Fruit fly (Drosophila melanogaster) whole organism, adult: ENCODE data around the gene obst-H.

Experiments
- CG11617 ChIP-seq: fragments of 200-800 bp; sonication (Bioruptor generic); optimal IDR thresholded peaks from 2 replicates; lab custom pipeline; 2017; ENCODE audit warnings: mild to moderate bottlenecking, missing biosample characterization, missing genetic modification reagents, missing genetic modification characterization
- CG12768 ChIP-seq: fragments of 200-800 bp; sonication (Bioruptor generic); optimal IDR thresholded peaks from 2 replicates; lab custom pipeline; 2017; ENCODE audit warnings: missing biosample characterization, missing genetic modification characterization, mild to moderate bottlenecking, moderate library complexity, missing genetic modification reagents
- CG14711 ChIP-seq: fragments of 200-800 bp; sonication (Bioruptor generic); optimal IDR thresholded peaks from 2 replicates; lab custom pipeline; 2018; ENCODE audit warnings: missing biosample characterization, mild to moderate bottlenecking, missing genetic modification characterization, moderate library complexity
- CG1620 ChIP-seq: fragments of 200-800 bp; sonication (Bioruptor generic); optimal IDR thresholded peaks from 2 replicates; lab custom pipeline; 2016; ENCODE audit warnings: missing biosample characterization, missing genetic modification characterization
- CG33017 ChIP-seq: fragments of 200-800 bp; sonication (Bioruptor generic); optimal IDR thresholded peaks from 2 replicates; lab custom pipeline; 2018; ENCODE audit warnings: missing biosample characterization, mild to moderate bottlenecking, missing genetic modification characterization, moderate library complexity
- CG5204 ChIP-seq: fragments of 200-800 bp; sonication (Bioruptor generic); optimal IDR thresholded peaks from 2 replicates; lab custom pipeline; 2016; ENCODE audit warnings: missing biosample characterization, missing genetic modification characterization
- CG7045 ChIP-seq: fragments of 200-800 bp; sonication (Bioruptor generic); optimal IDR thresholded peaks from 2 replicates; lab custom pipeline; 2017; ENCODE audit warnings: missing biosample characterization, mild to moderate bottlenecking, missing genetic modification characterization
- CG7101 ChIP-seq: fragments of 200-800 bp; sonication (Bioruptor generic); optimal IDR thresholded peaks from 2 replicates; lab custom pipeline; 2018; ENCODE audit warnings: missing biosample characterization, mild to moderate bottlenecking, missing genetic modification characterization, moderate library complexity
- Clk ChIP-seq: fragments of 200-800 bp; sonication (Bioruptor generic); optimal IDR thresholded peaks from 2 replicates; lab custom pipeline; 2017; ENCODE audit warnings: missing biosample characterization, missing genetic modification characterization
- Crg-1 ChIP-seq: fragments of 200-800 bp; sonication (Bioruptor generic); optimal IDR thresholded peaks from 2 replicates; lab custom pipeline; 2016; ENCODE audit warnings: missing biosample characterization, missing genetic modification characterization
- Hr96 ChIP-seq: fragments of 200-800 bp; sonication (Bioruptor generic); optimal IDR thresholded peaks from 2 replicates; lab custom pipeline; 2016; ENCODE audit warnings: missing biosample characterization, missing genetic modification characterization
- Mnt ChIP-seq: fragments of 200-800 bp; sonication (Bioruptor generic); optimal IDR thresholded peaks from 2 replicates; lab custom pipeline; 2016; ENCODE audit warnings: missing biosample characterization, mild to moderate bottlenecking, missing genetic modification characterization
- bab1 ChIP-seq: fragments of 200-800 bp; sonication (Bioruptor generic); optimal IDR thresholded peaks from 3 replicates; lab custom pipeline; 2019; ENCODE audit warnings: missing biosample characterization, mild to moderate bottlenecking, missing genetic modification characterization, moderate library complexity
- cic ChIP-seq: fragments of 200-800 bp; sonication (Bioruptor generic); optimal IDR thresholded peaks from 2 replicates; lab custom pipeline; 2017; ENCODE audit warnings: missing biosample characterization, mild to moderate bottlenecking, missing genetic modification characterization, moderate library complexity
- cnc ChIP-seq, 2 experiments: fragments of >200 bp; optimal IDR thresholded peaks; 2 replicates each; lab custom pipeline; 2017
- kay ChIP-seq: fragments of 200-800 bp; sonication (Bioruptor generic); peaks from one replicate; lab custom pipeline; 2016; ENCODE audit warnings: missing biosample characterization, missing genetic modification characterization, borderline replicate concordance
- ovo ChIP-seq: fragments of 200-800 bp; sonication (Bioruptor generic); optimal IDR thresholded peaks from 2 replicates; lab custom pipeline; 2016; ENCODE audit warnings: missing biosample characterization, missing genetic modification characterization
- pad ChIP-seq: fragments of 200-800 bp; sonication (Bioruptor generic); optimal IDR thresholded peaks from 3 replicates; lab custom pipeline; 2017; ENCODE audit warnings: missing biosample characterization, missing genetic modification characterization, mild to moderate bottlenecking, moderate library complexity, missing genetic modification reagents
- tj ChIP-seq: fragments of 200-800 bp; sonication (Bioruptor generic); optimal IDR thresholded peaks from 3 replicates; lab custom pipeline; 2017; ENCODE audit warnings: missing biosample characterization, mild to moderate bottlenecking, missing genetic modification characterization, moderate library complexity
- toe ChIP-seq: fragments of 200-800 bp; sonication (Bioruptor generic); optimal IDR thresholded peaks from 2 replicates; lab custom pipeline; 2016; ENCODE audit warnings: missing biosample characterization, missing genetic modification characterization

Gene obst-H

dm6 chr3L:15529143-15529542, at the start of gene obst-H:
Gene obst-H, minus strand, starts transcription at chr3L:15529243.
- no peak for TF ChIP-seq tj (GFP tag; lab: Kevin White, UChicago)
- no peak for TF ChIP-seq cic (GFP tag; lab: Kevin White, UChicago)
- no peak for TF ChIP-seq CG12768 (GFP tag; lab: Kevin White, UChicago)
- no peak for TF ChIP-seq pad (GFP tag; lab: Kevin White, UChicago)
- TF ChIP-seq CG7045 (GFP tag; lab: Kevin White, UChicago) = no peak

dm6 chr3L:15576357-15576756, 47.3 kb upstream of the obst-H start, which contains the start of gene Ufsp2:
Gene Ufsp2, plus strand, starts transcription at chr3L:15576570.
- no peak for TF ChIP-seq Hr96 (GFP tag; lab: Kevin White, UChicago)
- TF ChIP-seq Mnt (GFP tag; lab: Kevin White, UChicago) = no peak
- no peak for TF ChIP-seq CG7045 (GFP tag; lab: Kevin White, UChicago)
- no peak for TF ChIP-seq CG14711 (tag; lab: Kevin White, UChicago)

dm6 chr3L:15570571-15570970, 41.5 kb upstream of the obst-H start:
- TF ChIP-seq CG7045 (GFP tag; lab: Kevin White, UChicago) = no peak
- TF ChIP-seq cic (GFP tag; lab: Kevin White, UChicago) = no peak
- no peak for TF ChIP-seq pad (GFP tag; lab: Kevin White, UChicago)
- TF ChIP-seq cnc (optimal IDR thresholded peaks at IDR 0.05; lab: Kevin White, UChicago) = no peak
- TF ChIP-seq kay (GFP tag; lab: Kevin White, UChicago) = no peak
- no peak for TF ChIP-seq bab1 (GFP tag; lab: Kevin White, UChicago)
- no peak for TF ChIP-seq CG12768 (GFP tag; lab: Kevin White, UChicago)

dm6 chr3L:15568748-15569147, 39.7 kb upstream of the obst-H start:
- TF ChIP-seq pad (GFP tag; lab: Kevin White, UChicago) (no peak), Clk (GFP tag; lab: Kevin White, UChicago) (no peak), CG11617 (GFP tag; lab: Kevin White, UChicago) (no peak), cnc (optimal IDR thresholded peaks at IDR 0.05; lab: Kevin White, UChicago) (no peak), CG1620 (GFP tag; lab: Kevin White, UChicago) (no peak), Crg-1 (GFP tag; lab: Kevin White, UChicago) (no peak), CG5204 (no peak), CG12768 (GFP tag; lab: Kevin White, UChicago) (no peak), ovo (GFP tag; lab: Kevin White, UChicago) (no peak)

- TF ChIP-seq tj (GFP tag; lab: Kevin White, UChicago) (peak; percentile 39), CG11617 (GFP tag; lab: Kevin White, UChicago) (peak; percentile 74), CG1620 (GFP tag; lab: Kevin White, UChicago) (peak; percentile 54), cnc (optimal IDR thresholded peaks at IDR 0.05; lab: Kevin White, UChicago) (no peak), cic (GFP tag; lab: Kevin White, UChicago) (peak; percentile 98), kay (GFP tag; lab: Kevin White, UChicago) (peak; percentile 92), CG33017 (tag; lab: Kevin White, UChicago) (peak; percentile 87), Crg-1 (GFP tag; lab: Kevin White, UChicago) (peak; percentile 59), Clk (GFP tag; lab: Kevin White, UChicago) (no peak), pad (GFP tag; lab: Kevin White, UChicago) (peak; percentile 37), bab1 (GFP tag; lab: Kevin White, UChicago) (no peak), Hr96 (GFP tag; lab: Kevin White, UChicago) (no peak), toe (GFP tag; lab: Kevin White, UChicago) (no peak), CG5204 (no peak), CG12768 (GFP tag; lab: Kevin White, UChicago) (peak; percentile 86), ovo (GFP tag; lab: Kevin White, UChicago) (peak; percentile 68), Mnt (GFP tag; lab: Kevin White, UChicago) (peak; percentile 74), CG7101 (peak; percentile 75), CG14711 (tag; lab: Kevin White, UChicago) (peak; percentile 51), CG7045 (GFP tag; lab: Kevin White, UChicago) (peak; percentile 69)
These were observed 37.5 kb upstream of the obst-H start for dm6 chr3L:15566484-15566955.

dm6 chr3L:15565829-15566433, 36.9 kb upstream of the obst-H start, which contains the start of gene dop:
Gene dop, plus strand, starts transcription at chr3L:15566013.
- peak; percentile 26 for TF ChIP-seq bab1 (GFP tag; lab: Kevin White, UChicago)
- no peak for TF ChIP-seq CG11617 (GFP tag; lab: Kevin White, UChicago)
- TF ChIP-seq cnc (optimal IDR thresholded peaks at IDR 0.05; lab: Kevin White, UChicago) = no peak
- TF ChIP-seq CG7101 = no peak
- TF ChIP-seq toe (GFP tag; lab: Kevin White, UChicago) = peak; percentile 69
- TF ChIP-seq CG1620 (GFP tag; lab: Kevin White, UChicago) = no peak
- TF ChIP-seq Crg-1 (GFP tag; lab: Kevin White, UChicago) = peak; percentile 48
- peak; percentile 53 for TF ChIP-seq Hr96 (GFP tag; lab: Kevin White, UChicago)
- no peak for TF ChIP-seq ovo (GFP tag; lab: Kevin White, UChicago)
- no peak for TF ChIP-seq cic (GFP tag; lab: Kevin White, UChicago)
- peak; percentile 6 for TF ChIP-seq Mnt (GFP tag; lab: Kevin White, UChicago)
- TF ChIP-seq CG12768 (GFP tag; lab: Kevin White, UChicago) = no peak
- TF ChIP-seq CG33017 (tag; lab: Kevin White, UChicago) = no peak
- TF ChIP-seq Clk (GFP tag; lab: Kevin White, UChicago) = no peak
- TF ChIP-seq CG5204 = no peak
- TF ChIP-seq kay (GFP tag; lab: Kevin White, UChicago) = peak; percentile 13
- no peak for TF ChIP-seq CG7045 (GFP tag; lab: Kevin White, UChicago)
- TF ChIP-seq CG14711 (tag; lab: Kevin White, UChicago) = peak; percentile 9
- TF ChIP-seq pad (GFP tag; lab: Kevin White, UChicago) = peak; percentile 52
- no peak for TF ChIP-seq tj (GFP tag; lab: Kevin White, UChicago)
